Fruit fly (Drosophila melanogaster): Measurements from ENCODE around the gene Esp.

Gene Esp

dm6 chr3R:24813637-24814301 lies 28.0 kb upstream of the Esp start, which contains the start of the genes lili and CG34150 (continued):
- TF ChIP-seq Neu2 (GFP tag; optimal IDR thresholded peaks at IDR 0.05; ENCODE audit: borderline replicate concordance) (no peak), vnd (GFP tag; IDR thresholded peaks at IDR 0.05; ENCODE audit: partially characterized antibody) (peak; percentile 61), Dad (GFP tag; optimal IDR thresholded peaks at IDR 0.05) (peak; percentile 73), CG4282 (GFP tag; optimal IDR thresholded peaks at IDR 0.05) (no peak), Xbp1 (GFP tag; optimal IDR thresholded peaks at IDR 0.05) (peak; percentile 84), CG15601 (tag; optimal IDR thresholded peaks at IDR 0.05) (peak; percentile 84), stc (GFP tag; IDR thresholded peaks at IDR 0.05) (peak; percentile 56), odd (GFP tag; optimal IDR thresholded peaks at IDR 0.05) (no peak), CG11723 (GFP tag; optimal IDR thresholded peaks at IDR 0.05) (peak; percentile 11), E2f1 (GFP tag; IDR thresholded peaks at IDR 0.05) (peak; percentile 43; the same call in 1 of the 2 replicates), lilli (GFP tag; optimal IDR thresholded peaks at IDR 0.05) (peak; percentile 88), CG6791 (GFP tag; IDR thresholded peaks at IDR 0.05; ENCODE audit: partially characterized antibody) (peak; percentile 76), luna (GFP tag; optimal IDR thresholded peaks at IDR 0.05) (peak; percentile 47), CG11247 (GFP tag; IDR thresholded peaks at IDR 0.05) (no peak; the same call in none of the 2 replicates), CG32767 (GFP tag; IDR thresholded peaks at IDR 0.05) (peak; percentile 73; the same call in 1 of the 2 replicates), CG6654 (GFP tag; optimal IDR thresholded peaks at IDR 0.05) (no peak), CG34422 (GFP tag; IDR thresholded peaks at IDR 0.05) (peak; percentile 78), CG12942 (GFP tag; optimal IDR thresholded peaks at IDR 0.05) (peak; percentile 74), CG13287 (GFP tag; IDR thresholded peaks at IDR 0.05; ENCODE audit: partially characterized antibody) (peak; percentile 88), Asciz (GFP tag; optimal IDR thresholded peaks at IDR 0.05) (peak; percentile 55), seq (GFP tag; IDR thresholded peaks at IDR 0.05) (peak; percentile 37; the same call in 1 of the 2 replicates), disco-r (GFP tag; optimal IDR thresholded peaks at IDR 0.05) (no peak), dimm (GFP tag; IDR thresholded peaks at IDR 0.05) (no peak), sima (GFP tag; optimal IDR thresholded peaks at IDR 0.05) (peak; percentile 41), Kr (GFP tag; optimal IDR thresholded peaks at IDR 0.05) (no peak), GATAe (GFP tag; conservative IDR thresholded peaks at IDR 0.05) (no peak), chif (GFP tag; optimal IDR thresholded peaks at IDR 0.05) (peak; percentile 52 to 74), mirr (GFP tag; optimal IDR thresholded peaks at IDR 0.05) (no peak), CG1603 (tag; optimal IDR thresholded peaks at IDR 0.05) (peak; percentile 3), CG2678 (tag; optimal IDR thresholded peaks at IDR 0.05) (peak; percentile 81), ftz-f1 (GFP tag; optimal IDR thresholded peaks at IDR 0.05) (peak; percentile 14), en (GFP tag; optimal IDR thresholded peaks at IDR 0.05) (peak; percentile 25), CG15269 (tag; optimal IDR thresholded peaks at IDR 0.05) (peak; percentile 81), CG17802 (tag; optimal IDR thresholded peaks at IDR 0.05) (no peak), ro (GFP tag; IDR thresholded peaks at IDR 0.05) (0 out of 2 replicates have a peak, but pooled peaks have one; percentile 39), sr (GFP tag; IDR thresholded peaks at IDR 0.05) (no peak), CG10654 (GFP tag; optimal IDR thresholded peaks at IDR 0.05) (peak; percentile 67), CG6175 (GFP tag; IDR thresholded peaks at IDR 0.05) (no peak), lola (GFP tag; optimal IDR thresholded peaks at IDR 0.05) (peak in 1 of 3 experiments; percentile 74), D19B (GFP tag; optimal IDR thresholded peaks at IDR 0.05) (peak; percentile 19), Ets65A (GFP tag) (peak; percentile 90), gem (tag; optimal IDR thresholded peaks at IDR 0.05) (peak; percentile 83), CG2116 (GFP tag; optimal IDR thresholded peaks at IDR 0.05) (peak; percentile 89), CG12236 (GFP tag; optimal IDR thresholded peaks at IDR 0.05) (peak; percentile 42), twi (tag; optimal IDR thresholded peaks at IDR 0.05) (peak; percentile 56), Dll (GFP tag; IDR thresholded peaks at IDR 0.05; ENCODE audit: partially characterized antibody) (peak; percentile 88), Ssrp (tag; optimal IDR thresholded peaks at IDR 0.05) (peak; percentile 65), ken (GFP tag; IDR thresholded peaks at IDR 0.05) (peak; percentile 58; the same call in 1 of the 3 replicates), onecut (GFP tag; IDR thresholded peaks at IDR 0.05) (peak; percentile 47)
